Fruit fly (Drosophila melanogaster) whole organism, embryonic: ENCODE data around the gene CG12020.

ENCODE experiments used
- Blimp-1 ChIP-seq: fragments of 200-800 bp; sonication (Bioruptor generic); optimal IDR thresholded peaks from 3 replicates; lab custom pipeline; 2018; ENCODE audit warnings: missing biosample characterization, missing genetic modification characterization, mild to moderate bottlenecking, moderate library complexity, missing genetic modification reagents
- CG12299 ChIP-seq: fragments of 200-800 bp; sonication (Bioruptor generic); optimal IDR thresholded peaks from 2 replicates; lab custom pipeline; 2018; ENCODE audit warnings: missing biosample characterization, mild to moderate bottlenecking, missing genetic modification characterization
- CG13296 ChIP-seq: fragments of 200-800 bp; sonication (Bioruptor generic); optimal IDR thresholded peaks from 3 replicates; lab custom pipeline; 2018; ENCODE audit warnings: missing biosample characterization, mild to moderate bottlenecking, missing genetic modification characterization
- CG14710 ChIP-seq: fragments of 200-800 bp; sonication (Bioruptor generic); optimal IDR thresholded peaks from 3 replicates; lab custom pipeline; 2019; ENCODE audit warnings: missing biosample characterization, mild to moderate bottlenecking, missing genetic modification characterization, moderate library complexity
- CG15073 ChIP-seq: fragments of 200-800 bp; sonication (Bioruptor generic); optimal IDR thresholded peaks from 2 replicates; lab custom pipeline; 2016; ENCODE audit warnings: missing biosample characterization, missing genetic modification characterization
- CG16813 ChIP-seq: fragments of 200-800 bp; sonication (Bioruptor generic); IDR thresholded peaks from 3 replicates; pipeline ENCODE4 v1.3.6; 2022; ENCODE audit warnings: missing biosample characterization, missing genetic modification characterization; ENCODE audit not compliant: partially characterized antibody
- CG17328 ChIP-seq: fragments of 200-800 bp; sonication (Bioruptor generic); IDR thresholded peaks from 2 replicates; pipeline ENCODE4 v1.3.6; 2022; ENCODE audit warnings: missing biosample characterization, missing genetic modification characterization
- CG17568 ChIP-seq: fragments of 200-800 bp; sonication (Bioruptor generic); optimal IDR thresholded peaks from 2 replicates; lab custom pipeline; 2018; ENCODE audit warnings: missing biosample characterization, mild to moderate bottlenecking, missing genetic modification characterization, moderate library complexity
- CG17802 ChIP-seq: fragments of 200-800 bp; sonication (Bioruptor generic); optimal IDR thresholded peaks from 2 replicates; lab custom pipeline; 2018; ENCODE audit warnings: missing biosample characterization, mild to moderate bottlenecking, missing genetic modification characterization, moderate library complexity
- CG2678 ChIP-seq: fragments of 200-800 bp; sonication (Bioruptor generic); optimal IDR thresholded peaks from 3 replicates; lab custom pipeline; 2019; ENCODE audit warnings: missing biosample characterization, mild to moderate bottlenecking, missing genetic modification characterization, moderate library complexity
- CG2875 ChIP-seq: fragments of 200-800 bp; sonication (Bioruptor generic); optimal IDR thresholded peaks from 2 replicates; lab custom pipeline; 2017; ENCODE audit warnings: missing biosample characterization, mild to moderate bottlenecking, missing genetic modification characterization, missing genetic modification reagents
- CG32772 ChIP-seq: fragments of 200-800 bp; sonication (Bioruptor generic); IDR thresholded peaks from 2 replicates; pipeline ENCODE4 v1.3.6; 2022; ENCODE audit warnings: missing biosample characterization, missing genetic modification characterization
- CG43689 ChIP-seq: fragments of 200-800 bp; sonication (Bioruptor generic); IDR thresholded peaks from 2 replicates; pipeline ENCODE4 v1.3.6; 2022; ENCODE audit warnings: missing biosample characterization, missing genetic modification characterization
- CG5180 ChIP-seq: fragments of 200-800 bp; sonication (Bioruptor generic); optimal IDR thresholded peaks from 3 replicates; lab custom pipeline; 2017; ENCODE audit warnings: missing biosample characterization, missing genetic modification characterization, mild to moderate bottlenecking, moderate library complexity, missing genetic modification reagents
- CG7963 ChIP-seq: fragments of 200-800 bp; sonication (Bioruptor generic); IDR thresholded peaks from 3 replicates; pipeline ENCODE4 v1.3.6; 2022; ENCODE audit warnings: missing biosample characterization, missing genetic modification characterization; ENCODE audit not compliant: partially characterized antibody
- CG8359 ChIP-seq: fragments of 200-800 bp; sonication (Bioruptor generic); optimal IDR thresholded peaks from 2 replicates; lab custom pipeline; 2017; ENCODE audit warnings: missing biosample characterization, mild to moderate bottlenecking, missing genetic modification characterization, borderline replicate concordance
- CG8388 ChIP-seq: fragments of 200-800 bp; sonication (Bioruptor generic); optimal IDR thresholded peaks from 2 replicates; lab custom pipeline; 2019; ENCODE audit warnings: missing biosample characterization, mild to moderate bottlenecking, missing genetic modification characterization, moderate library complexity
- CG9609 ChIP-seq: fragments of 200-800 bp; sonication (Bioruptor generic); optimal IDR thresholded peaks from 3 replicates; lab custom pipeline; 2016; ENCODE audit warnings: missing biosample characterization, missing genetic modification characterization
- CG9932 ChIP-seq: fragments of 200-800 bp; sonication (Bioruptor generic); IDR thresholded peaks from 2 replicates; pipeline ENCODE4 v1.3.6; 2022; ENCODE audit warnings: missing biosample characterization, missing genetic modification characterization
- CrebB ChIP-seq: fragments of 200-800 bp; sonication (Bioruptor generic); optimal IDR thresholded peaks from 3 replicates; lab custom pipeline; 2018; ENCODE audit warnings: missing biosample characterization, mild to moderate bottlenecking, missing genetic modification characterization
- ERR ChIP-seq: fragments of 200-800 bp; sonication (Bioruptor generic); optimal IDR thresholded peaks from 2 replicates; lab custom pipeline; 2016; ENCODE audit warnings: missing biosample characterization, missing genetic modification characterization
- Gsc ChIP-seq: fragments of 200-800 bp; sonication (Bioruptor generic); IDR thresholded peaks from 2 replicates; pipeline ENCODE4 v1.3.6; 2022; ENCODE audit warnings: missing biosample characterization, missing genetic modification characterization
- Hmx ChIP-seq: fragments of 200-800 bp; sonication (Bioruptor generic); optimal IDR thresholded peaks from 2 replicates; lab custom pipeline; 2016; ENCODE audit warnings: missing biosample characterization, missing genetic modification characterization
- Kr ChIP-seq: fragments of 200-800 bp; sonication (Bioruptor generic); optimal IDR thresholded peaks from 2 replicates; lab custom pipeline; 2017; ENCODE audit warnings: missing biosample characterization, mild to moderate bottlenecking, missing genetic modification characterization
- Mrtf ChIP-seq: fragments of 200-800 bp; sonication (Bioruptor generic); IDR thresholded peaks from 3 replicates; pipeline ENCODE4 v1.3.6; 2022; ENCODE audit warnings: missing biosample characterization, missing genetic modification characterization
- Nf-YB ChIP-seq: fragments of 200-800 bp; sonication (Bioruptor generic); optimal IDR thresholded peaks from 3 replicates; lab custom pipeline; 2019; ENCODE audit warnings: missing biosample characterization, mild to moderate bottlenecking, missing genetic modification characterization, moderate library complexity
- Oaz ChIP-seq: fragments of 200-800 bp; sonication (Bioruptor generic); IDR thresholded peaks from 2 replicates; pipeline ENCODE4 v1.3.6; 2022; ENCODE audit warnings: missing biosample characterization, missing genetic modification characterization
- Opbp ChIP-seq: fragments of 200-800 bp; sonication (Bioruptor generic); IDR thresholded peaks from 3 replicates; pipeline ENCODE4 v1.3.6; 2022; ENCODE audit warnings: missing biosample characterization, missing genetic modification characterization; ENCODE audit not compliant: partially characterized antibody
- Sin3A ChIP-seq: fragments of >200 bp; optimal IDR thresholded peaks from 2 replicates; lab custom pipeline; 2018
- Trl ChIP-seq, 3 experiments: fragments of >200 bp in 2 of 3; fragments of 200-800 bp in 1 of 3; sonication (Bioruptor generic) in 1 of 3; optimal IDR thresholded peaks; 2 replicates in 1 of 3; 3 replicates in 2 of 3; lab custom pipeline; 2016 to 2017; ENCODE audit warnings: missing biosample characterization in 1 of 3, missing genetic modification characterization in 1 of 3
- aop ChIP-seq: fragments of 200-800 bp; sonication (Bioruptor generic); IDR thresholded peaks from 2 replicates; pipeline ENCODE4 v1.3.6; 2022; ENCODE audit warnings: missing biosample characterization, missing genetic modification characterization
- btn ChIP-seq: fragments of 200-800 bp; sonication (Bioruptor generic); optimal IDR thresholded peaks from 2 replicates; lab custom pipeline; 2016; ENCODE audit warnings: missing biosample characterization, missing genetic modification characterization
- caup ChIP-seq: fragments of 200-800 bp; sonication (Bioruptor generic); optimal IDR thresholded peaks from 3 replicates; lab custom pipeline; 2017; ENCODE audit warnings: missing biosample characterization, mild to moderate bottlenecking, missing genetic modification characterization, moderate library complexity; ENCODE audit not compliant: severe bottlenecking
- crol ChIP-seq: fragments of 200-800 bp; sonication (Bioruptor generic); IDR thresholded peaks from 2 replicates; pipeline ENCODE4 v1.3.6; 2022; ENCODE audit warnings: missing biosample characterization, missing genetic modification characterization
- dan ChIP-seq: fragments of 200-800 bp; sonication (Bioruptor generic); IDR thresholded peaks from 2 replicates; pipeline ENCODE4 v1.3.6; 2022; ENCODE audit warnings: missing biosample characterization, missing genetic modification characterization
- esg ChIP-seq: fragments of 200-800 bp; sonication (Bioruptor generic); conservative IDR thresholded peaks from 2 replicates; pipeline ENCODE4 v1.3.6; 2022; ENCODE audit warnings: missing biosample characterization, missing genetic modification characterization
- gro ChIP-seq: fragments of 200-800 bp; sonication (Bioruptor generic); optimal IDR thresholded peaks from 2 replicates; lab custom pipeline; 2016; ENCODE audit warnings: missing biosample characterization, missing genetic modification characterization
- her ChIP-seq: fragments of 200-800 bp; sonication (Bioruptor generic); optimal IDR thresholded peaks from 2 replicates; lab custom pipeline; 2016; ENCODE audit warnings: missing biosample characterization, missing genetic modification characterization
- hkb ChIP-seq, 2 experiments: fragments of 200-800 bp in 1 of 2; fragments of >200 bp in 1 of 2; sonication (Bioruptor generic) in 1 of 2; IDR thresholded peaks in 1 of 2; optimal IDR thresholded peaks in 1 of 2; 2 replicates each; pipeline versions ENCODE4 v1.3.6 to Lab custom; 2017 to 2022; ENCODE audit warnings: missing biosample characterization in 1 of 2, missing genetic modification characterization in 1 of 2
- nmo ChIP-seq: fragments of 200-800 bp; sonication (Bioruptor generic); optimal IDR thresholded peaks from 2 replicates; lab custom pipeline; 2018; ENCODE audit warnings: missing biosample characterization, mild to moderate bottlenecking, missing genetic modification characterization, moderate library complexity
- onecut ChIP-seq: fragments of 200-800 bp; sonication (Bioruptor generic); IDR thresholded peaks from 2 replicates; pipeline ENCODE4 v1.3.6; 2022; ENCODE audit warnings: missing biosample characterization, missing genetic modification characterization
- org-1 ChIP-seq: fragments of 200-800 bp; sonication (Bioruptor generic); optimal IDR thresholded peaks from 2 replicates; lab custom pipeline; 2017; ENCODE audit warnings: missing biosample characterization, missing genetic modification characterization
- phol ChIP-seq: fragments of 200-800 bp; sonication (Bioruptor generic); optimal IDR thresholded peaks from 3 replicates; lab custom pipeline; 2018; ENCODE audit warnings: missing biosample characterization, mild to moderate bottlenecking, missing genetic modification characterization, moderate library complexity
- sd ChIP-seq: fragments of 200-800 bp; sonication (Bioruptor generic); optimal IDR thresholded peaks from 3 replicates; lab custom pipeline; 2018; ENCODE audit warnings: missing biosample characterization, mild to moderate bottlenecking, missing genetic modification characterization, moderate library complexity
- slou ChIP-seq: fragments of 200-800 bp; sonication (Bioruptor generic); optimal IDR thresholded peaks from 3 replicates; lab custom pipeline; 2016; ENCODE audit warnings: missing biosample characterization, missing genetic modification characterization
- sr ChIP-seq: fragments of 200-800 bp; sonication (Bioruptor generic); IDR thresholded peaks from 3 replicates; pipeline ENCODE4 v1.3.6; 2022; ENCODE audit warnings: missing biosample characterization, missing genetic modification characterization
- vnd ChIP-seq: fragments of 200-800 bp; sonication (Bioruptor generic); IDR thresholded peaks from 3 replicates; pipeline ENCODE4 v1.3.6; 2022; ENCODE audit warnings: missing biosample characterization, missing genetic modification characterization; ENCODE audit not compliant: partially characterized antibody

The CG12020 gene

DNA sequence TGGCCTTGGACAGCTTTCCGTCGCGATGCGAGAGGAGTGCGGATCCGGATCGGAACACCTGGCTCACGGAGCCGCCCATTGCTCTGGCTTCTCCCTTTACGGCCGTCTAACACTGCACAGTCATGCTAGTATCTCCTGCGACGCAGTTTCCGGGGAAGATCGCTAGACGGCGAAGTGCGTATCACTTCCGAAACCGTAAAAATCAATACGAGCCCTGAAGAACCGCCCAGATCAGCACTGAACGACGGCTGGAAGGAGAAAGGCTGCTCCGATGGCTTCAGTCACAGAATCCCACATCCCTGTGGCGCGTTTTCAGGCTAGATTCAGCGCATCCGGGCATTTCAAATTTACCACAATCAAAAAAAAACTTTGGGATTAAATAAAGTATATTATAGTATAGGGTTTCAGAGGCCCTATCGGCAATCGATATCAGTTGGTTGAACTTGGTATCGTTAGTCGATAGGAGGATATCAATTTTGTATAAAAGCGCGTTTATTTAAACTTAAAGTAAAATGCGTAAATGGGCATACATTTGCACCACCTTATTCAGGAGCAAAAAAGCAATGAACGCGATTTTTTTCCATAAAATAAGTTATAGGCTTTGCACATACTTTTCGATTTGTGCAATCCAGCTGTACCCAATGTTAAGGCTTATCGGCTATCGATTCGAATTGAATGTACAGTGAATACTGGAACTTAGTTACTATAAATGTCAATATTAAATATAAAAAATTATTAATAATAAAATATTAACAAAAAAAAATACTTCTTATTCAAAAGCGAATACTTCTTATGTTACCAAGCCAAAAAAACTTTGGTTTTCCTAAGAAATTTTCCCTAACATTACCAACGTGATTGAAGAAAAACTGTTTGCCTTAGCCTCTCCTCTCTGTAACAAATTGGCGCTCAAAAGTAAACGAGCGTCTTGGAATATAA lies 22.1 kb upstream of the CG12020 start, which contains the start of the genes CG13933 and PolD2 (continued):
- TF ChIP-seq CG9932 (GFP tag; lab: Robert Waterston, UW), result peak; percentile 99
- peak; percentile 69 for TF ChIP-seq her (GFP tag; lab: Kevin White, UChicago)
- TF ChIP-seq crol (GFP tag; lab: Robert Waterston, UW), result peak; percentile 82
- TF ChIP-seq gro (GFP tag; lab: Kevin White, UChicago), result no peak
- TF ChIP-seq Trl (optimal IDR thresholded peaks at IDR 0.05; lab: Kevin White, UChicago), result no peak
- TF ChIP-seq Trl (GFP tag; optimal IDR thresholded peaks at IDR 0.05; lab: Kevin White, UChicago), result peak; percentile 64
- no peak for TF ChIP-seq CG5180
- peak; percentile 78 for TF ChIP-seq CG16813
- peak; percentile 88 for TF ChIP-seq phol
- peak; percentile 94 for TF ChIP-seq dan (GFP tag; lab: Robert Waterston, UW)
- TF ChIP-seq CG8388, result peak; percentile 96
- no peak for TF ChIP-seq Sin3A
- peak; percentile 94 for TF ChIP-seq aop (GFP tag; lab: Robert Waterston, UW)
- TF ChIP-seq org-1 (GFP tag; lab: Kevin White, UChicago), result peak; percentile 88
- TF ChIP-seq CG8359 (GFP tag; lab: Kevin White, UChicago), result peak; percentile 64
- peak; percentile 92 for TF ChIP-seq CG2678 (tag; lab: Kevin White, UChicago)
- peak; percentile 43 for TF ChIP-seq Opbp (GFP tag; lab: Robert Waterston, UW)
- peak; percentile 98 for TF ChIP-seq CG32772 (GFP tag; lab: Robert Waterston, UW)
- TF ChIP-seq btn (GFP tag; lab: Kevin White, UChicago), result peak; percentile 20
- TF ChIP-seq vnd (GFP tag; lab: Robert Waterston, UW), result peak; percentile 86
- TF ChIP-seq CG15073 (GFP tag; lab: Kevin White, UChicago), result peak; percentile 82
- peak; percentile 84 for TF ChIP-seq slou (GFP tag; lab: Kevin White, UChicago)
- TF ChIP-seq Nf-YB (GFP tag; lab: Kevin White, UChicago), result peak; percentile 88
- TF ChIP-seq CG14710 (tag; lab: Kevin White, UChicago), result peak; percentile 84
- TF ChIP-seq Blimp-1, result no peak
- peak; percentile 91 for TF ChIP-seq onecut (GFP tag; lab: Robert Waterston, UW)
- TF ChIP-seq CG7963 (GFP tag; lab: Robert Waterston, UW), result peak; percentile 81
- TF ChIP-seq Hmx (GFP tag; lab: Kevin White, UChicago), result no peak
- TF ChIP-seq Oaz (GFP tag; lab: Robert Waterston, UW), result peak; percentile 96
- peak; percentile 93 for TF ChIP-seq CrebB
- peak; percentile 98 for TF ChIP-seq esg (GFP tag; lab: Robert Waterston, UW)
- peak; percentile 47 for TF ChIP-seq CG17802
- TF ChIP-seq CG12299 (tag; lab: Kevin White, UChicago), result peak; percentile 95
- TF ChIP-seq sr, result peak; percentile 48; the same call in 1 of the 3 replicates
- peak; percentile 99 for TF ChIP-seq nmo (GFP tag; lab: Kevin White, UChicago)
- peak; percentile 90 for TF ChIP-seq CG2875
- TF ChIP-seq Gsc, result peak; percentile 91
- peak; percentile 99 for TF ChIP-seq CG17328 (GFP tag; lab: Robert Waterston, UW)
- no peak for TF ChIP-seq CG17568 (GFP tag; lab: Kevin White, UChicago)
- TF ChIP-seq caup (GFP tag; lab: Kevin White, UChicago), result peak; percentile 95
- TF ChIP-seq hkb (optimal IDR thresholded peaks at IDR 0.05; lab: Kevin White, UChicago), result no peak
- TF ChIP-seq hkb (GFP tag; IDR thresholded peaks at IDR 0.05; lab: Robert Waterston, UW), result peak; percentile 98
- TF ChIP-seq CG43689 (GFP tag; lab: Robert Waterston, UW), result peak; percentile 97
- TF ChIP-seq Kr (GFP tag; lab: Kevin White, UChicago), result no peak
- peak; percentile 81 for TF ChIP-seq ERR (GFP tag; lab: Kevin White, UChicago)
- TF ChIP-seq Mrtf, result peak; percentile 84
- TF ChIP-seq sd (tag; lab: Kevin White, UChicago), result no peak
- no peak for TF ChIP-seq CG13296
- peak; percentile 80 for TF ChIP-seq CG9609
